Fruit fly (Drosophila melanogaster): Measurements from ENCODE around the gene Lar.

Lar gene

DNA sequence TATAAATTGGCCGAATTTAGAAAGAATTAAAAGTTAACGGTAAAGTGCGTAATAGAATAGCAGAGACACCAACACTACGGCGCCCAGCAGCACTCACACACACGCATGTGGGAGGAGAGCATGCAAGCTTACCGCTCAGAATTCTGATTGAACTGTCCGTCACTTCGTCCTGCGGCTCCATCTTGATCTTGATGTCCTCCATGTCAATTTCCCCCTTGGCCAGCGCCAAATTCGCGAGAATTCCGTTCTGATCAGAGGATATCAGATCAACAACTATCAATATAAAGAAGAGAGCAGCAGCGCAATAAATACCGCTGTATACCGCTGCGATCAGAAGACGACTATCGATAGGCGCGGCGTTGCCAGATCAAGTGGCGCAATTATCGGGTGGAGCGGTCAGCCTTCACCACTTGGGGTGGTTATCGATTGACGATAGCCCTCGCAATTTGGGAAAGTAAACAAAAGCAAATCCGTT is 149.2 kb downstream of the Lar start, which contains the start of the genes CG10462 and Nf-YB (continued):
- peak; percentile 60 for TF ChIP-seq onecut (GFP tag; IDR thresholded peaks at IDR 0.05)
- TF ChIP-seq vnd (GFP tag; IDR thresholded peaks at IDR 0.05; ENCODE audit: partially characterized antibody), result peak; percentile 90
- TF ChIP-seq CG17186 (GFP tag; optimal IDR thresholded peaks at IDR 0.05), result peak; percentile 88
- TF ChIP-seq CG16863 (GFP tag; optimal IDR thresholded peaks at IDR 0.05), result no peak
- TF ChIP-seq Dfd (GFP tag; optimal IDR thresholded peaks at IDR 0.05), result no peak
- TF ChIP-seq Dref (GFP tag; IDR thresholded peaks at IDR 0.05), result peak; percentile 99
- peak; percentile 80 for TF ChIP-seq CG2116 (GFP tag; optimal IDR thresholded peaks at IDR 0.05)
- TF ChIP-seq ab (GFP tag; optimal IDR thresholded peaks at IDR 0.05), result no peak
- TF ChIP-seq CG7963 (GFP tag; IDR thresholded peaks at IDR 0.05; ENCODE audit: partially characterized antibody), result peak; percentile 98
- peak; percentile 35 for TF ChIP-seq CoRest (tag; optimal IDR thresholded peaks at IDR 0.05)
- peak; percentile 18 for TF ChIP-seq Hsf (GFP tag; optimal IDR thresholded peaks at IDR 0.05)
- no peak for TF ChIP-seq CG15601 (tag; optimal IDR thresholded peaks at IDR 0.05)
- TF ChIP-seq Opbp (GFP tag; IDR thresholded peaks at IDR 0.05; ENCODE audit: partially characterized antibody), result peak; percentile 91
- TF ChIP-seq phol (tag; optimal IDR thresholded peaks at IDR 0.05), result peak; percentile 24
- no peak for TF ChIP-seq slp2 (GFP tag; optimal IDR thresholded peaks at IDR 0.05)
- peak; percentile 76; the same call in 1 of the 4 replicates for TF ChIP-seq chinmo (GFP tag; IDR thresholded peaks at IDR 0.05; ENCODE audit: partially characterized antibody)
- peak in 1 of 2 experiments; percentile 15 for TF ChIP-seq crp (GFP tag; optimal IDR thresholded peaks at IDR 0.05)
- TF ChIP-seq Dp (GFP tag; optimal IDR thresholded peaks at IDR 0.05), result peak; percentile 42
- TF ChIP-seq Sin3A (optimal IDR thresholded peaks at IDR 0.05), result peak; percentile 81
- peak; percentile 59 for TF ChIP-seq HmgZ (tag; optimal IDR thresholded peaks at IDR 0.05)
- no peak for TF ChIP-seq Fer2 (tag; optimal IDR thresholded peaks at IDR 0.05)
- TF ChIP-seq cg (GFP tag; optimal IDR thresholded peaks at IDR 0.05), result peak; percentile 83
- peak; percentile 88 for TF ChIP-seq CG34224 (GFP tag; IDR thresholded peaks at IDR 0.05; ENCODE audit: partially characterized antibody)
- TF ChIP-seq CG13624 (GFP tag; optimal IDR thresholded peaks at IDR 0.05), result peak; percentile 16
- TF ChIP-seq CG3847 (GFP tag; IDR thresholded peaks at IDR 0.05), result peak; percentile 56
- TF ChIP-seq CG15479 (GFP tag; optimal IDR thresholded peaks at IDR 0.05), result peak; percentile 74
- no peak for TF ChIP-seq Spps (tag; optimal IDR thresholded peaks at IDR 0.05)
- peak; percentile 86 for TF ChIP-seq Scr (GFP tag; IDR thresholded peaks at IDR 0.05; ENCODE audit: partially characterized antibody)
- TF ChIP-seq CG30020 (tag; optimal IDR thresholded peaks at IDR 0.05), result peak; percentile 20
- TF ChIP-seq Dip3 (GFP tag; optimal IDR thresholded peaks at IDR 0.05), result peak; percentile 45
- TF ChIP-seq ftz-f1 (GFP tag; optimal IDR thresholded peaks at IDR 0.05), result peak; percentile 91
- peak; percentile 54 for TF ChIP-seq CG4617 (GFP tag; optimal IDR thresholded peaks at IDR 0.05; ENCODE audit: borderline replicate concordance)
- TF ChIP-seq CG42726 (GFP tag; IDR thresholded peaks at IDR 0.05; ENCODE audit: partially characterized antibody), result peak; percentile 84
- TF ChIP-seq NC2α (GFP tag; optimal IDR thresholded peaks at IDR 0.05), result no peak
- TF ChIP-seq CG8478 (optimal IDR thresholded peaks at IDR 0.05), result peak; percentile 8
- no peak for TF ChIP-seq unpg (GFP tag; optimal IDR thresholded peaks at IDR 0.05)
- TF ChIP-seq Dbx (GFP tag; IDR thresholded peaks at IDR 0.05), result 0 out of 3 replicates have a peak, but pooled peaks have one; percentile 15
- no peak for TF ChIP-seq gcm (GFP tag; optimal IDR thresholded peaks at IDR 0.05)
- TF ChIP-seq CG11398 (GFP tag; optimal IDR thresholded peaks at IDR 0.05), result no peak
- TF ChIP-seq CG13287 (GFP tag; IDR thresholded peaks at IDR 0.05; ENCODE audit: partially characterized antibody), result peak; percentile 84
- peak; percentile 89 for TF ChIP-seq pzg (GFP tag; optimal IDR thresholded peaks at IDR 0.05)
- no peak for TF ChIP-seq fru (optimal IDR thresholded peaks at IDR 0.05)
- TF ChIP-seq bsh (GFP tag; optimal IDR thresholded peaks at IDR 0.05), result no peak
- TF ChIP-seq Pdp1 (GFP tag; optimal IDR thresholded peaks at IDR 0.05), result peak in 1 of 2 experiments; percentile 31
- no peak for TF ChIP-seq CTCF (GFP tag; optimal IDR thresholded peaks at IDR 0.05)
- TF ChIP-seq z (GFP tag; IDR thresholded peaks at IDR 0.05), result no peak
- TF ChIP-seq tgo (GFP tag; IDR thresholded peaks at IDR 0.05), result no peak
- TF ChIP-seq sob (GFP tag; IDR thresholded peaks at IDR 0.05), result no peak
- peak; percentile 90 for TF ChIP-seq amos (GFP tag; IDR thresholded peaks at IDR 0.05; ENCODE audit: partially characterized antibody)
- TF ChIP-seq CG11560 (tag; IDR thresholded peaks at IDR 0.05), result no peak
- TF ChIP-seq MESR4 (GFP tag; optimal IDR thresholded peaks at IDR 0.05), result peak; percentile 54

Measured in whole organism, embryonic.